Fruit fly (Drosophila melanogaster) whole organism, embryonic: ENCODE results near the gene Epp.

ENCODE experiments used
- BEAF-32 ChIP-seq: fragments of 200-800 bp; sonication (Bioruptor generic); optimal IDR thresholded peaks from 3 replicates; lab custom pipeline; 2017; ENCODE audit warnings: missing biosample characterization, missing genetic modification characterization, mild to moderate bottlenecking, moderate library complexity, missing genetic modification reagents
- CG1024 ChIP-seq: fragments of 200-800 bp; sonication (Bioruptor generic); IDR thresholded peaks from 2 replicates; pipeline ENCODE4 v1.3.6; 2022; ENCODE audit warnings: missing biosample characterization, missing genetic modification characterization
- CG11085 ChIP-seq: fragments of 200-800 bp; sonication (Bioruptor generic); IDR thresholded peaks from 2 replicates; pipeline ENCODE4 v1.3.6; 2022; ENCODE audit warnings: missing biosample characterization, missing genetic modification characterization
- CG11247 ChIP-seq: fragments of 200-800 bp; sonication (Bioruptor generic); IDR thresholded peaks from 2 replicates; pipeline ENCODE4 v1.3.6; 2022; ENCODE audit warnings: missing biosample characterization, missing genetic modification characterization
- CG11398 ChIP-seq: fragments of 200-800 bp; sonication (Bioruptor generic); optimal IDR thresholded peaks from 2 replicates; lab custom pipeline; 2016; ENCODE audit warnings: missing biosample characterization, missing genetic modification characterization
- CG11560 ChIP-seq: fragments of 200-800 bp; sonication (Bioruptor generic); IDR thresholded peaks from 3 replicates; pipeline ENCODE4 v1.3.6; 2022; ENCODE audit warnings: missing biosample characterization, missing genetic modification characterization
- CG12155 ChIP-seq: fragments of 200-800 bp; sonication (Bioruptor generic); optimal IDR thresholded peaks from 3 replicates; lab custom pipeline; 2016; ENCODE audit warnings: missing biosample characterization, missing genetic modification characterization
- CG13296 ChIP-seq: fragments of 200-800 bp; sonication (Bioruptor generic); optimal IDR thresholded peaks from 3 replicates; lab custom pipeline; 2018; ENCODE audit warnings: missing biosample characterization, mild to moderate bottlenecking, missing genetic modification characterization
- CG13624 ChIP-seq: fragments of 200-800 bp; sonication (Bioruptor generic); optimal IDR thresholded peaks from 2 replicates; lab custom pipeline; 2016; ENCODE audit warnings: missing biosample characterization, missing genetic modification characterization
- CG14050 ChIP-seq: fragments of 200-800 bp; sonication (Bioruptor generic); IDR thresholded peaks from 3 replicates; pipeline ENCODE4 v1.3.6; 2022; ENCODE audit warnings: missing biosample characterization, missing genetic modification characterization
- CG14667 ChIP-seq: fragments of 200-800 bp; sonication (Bioruptor generic); IDR thresholded peaks from 2 replicates; pipeline ENCODE4 v1.3.6; 2022; ENCODE audit warnings: missing biosample characterization, missing genetic modification characterization
- CG14965 ChIP-seq: fragments of 200-800 bp; sonication (Bioruptor generic); optimal IDR thresholded peaks from 2 replicates; lab custom pipeline; 2016; ENCODE audit warnings: missing biosample characterization, missing genetic modification characterization, borderline replicate concordance
- CG15479 ChIP-seq: fragments of 200-800 bp; sonication (Bioruptor generic); optimal IDR thresholded peaks from 3 replicates; lab custom pipeline; 2019; ENCODE audit warnings: missing biosample characterization, mild to moderate bottlenecking, missing genetic modification characterization, moderate library complexity
- CG2129 ChIP-seq: fragments of 200-800 bp; sonication (Bioruptor generic); IDR thresholded peaks from 2 replicates; pipeline ENCODE4 v1.3.6; 2022; ENCODE audit warnings: missing biosample characterization, missing genetic modification characterization; ENCODE audit not compliant: partially characterized antibody
- CG2875 ChIP-seq: fragments of 200-800 bp; sonication (Bioruptor generic); optimal IDR thresholded peaks from 2 replicates; lab custom pipeline; 2017; ENCODE audit warnings: missing biosample characterization, mild to moderate bottlenecking, missing genetic modification characterization, missing genetic modification reagents
- CG30020 ChIP-seq: fragments of 200-800 bp; optimal IDR thresholded peaks from 2 replicates; lab custom pipeline; 2019; ENCODE audit warnings: missing biosample characterization, mild to moderate bottlenecking, missing genetic modification characterization, moderate library complexity
- CG32767 ChIP-seq: fragments of 200-800 bp; sonication (Bioruptor generic); IDR thresholded peaks from 2 replicates; pipeline ENCODE4 v1.3.6; 2022; ENCODE audit warnings: missing biosample characterization, missing genetic modification characterization
- CG3838 ChIP-seq: fragments of 200-800 bp; sonication (Bioruptor generic); optimal IDR thresholded peaks from 3 replicates; lab custom pipeline; 2016; ENCODE audit warnings: missing biosample characterization, missing genetic modification characterization
- CG42726 ChIP-seq: fragments of 200-800 bp; sonication (Bioruptor generic); IDR thresholded peaks from 2 replicates; pipeline ENCODE4 v1.3.6; 2022; ENCODE audit warnings: missing biosample characterization, missing genetic modification characterization; ENCODE audit not compliant: partially characterized antibody
- CG4617 ChIP-seq: fragments of 200-800 bp; sonication (Bioruptor generic); optimal IDR thresholded peaks from 3 replicates; lab custom pipeline; 2016; ENCODE audit warnings: missing biosample characterization, missing genetic modification characterization, borderline replicate concordance
- CG7745 ChIP-seq: fragments of 200-800 bp; sonication (Bioruptor generic); optimal IDR thresholded peaks from 2 replicates; lab custom pipeline; 2018; ENCODE audit warnings: missing biosample characterization, mild to moderate bottlenecking, missing genetic modification characterization, moderate library complexity
- CG7963 ChIP-seq: fragments of 200-800 bp; sonication (Bioruptor generic); IDR thresholded peaks from 3 replicates; pipeline ENCODE4 v1.3.6; 2022; ENCODE audit warnings: missing biosample characterization, missing genetic modification characterization; ENCODE audit not compliant: partially characterized antibody
- CG9437 ChIP-seq: fragments of 200-800 bp; sonication (Bioruptor generic); optimal IDR thresholded peaks from 2 replicates; lab custom pipeline; 2018; ENCODE audit warnings: missing biosample characterization, mild to moderate bottlenecking, missing genetic modification characterization
- CTCF ChIP-seq: fragments of 200-800 bp; sonication (Bioruptor generic); optimal IDR thresholded peaks from 2 replicates; lab custom pipeline; 2017; ENCODE audit warnings: missing biosample characterization, mild to moderate bottlenecking, missing genetic modification characterization, moderate library complexity
- CrebB ChIP-seq: fragments of 200-800 bp; sonication (Bioruptor generic); optimal IDR thresholded peaks from 3 replicates; lab custom pipeline; 2018; ENCODE audit warnings: missing biosample characterization, mild to moderate bottlenecking, missing genetic modification characterization
- Dfd ChIP-seq, 2 experiments: fragments of >200 bp; optimal IDR thresholded peaks; 2 replicates each; lab custom pipeline; 2017; ENCODE audit warnings: missing biosample characterization in 2 of 2, missing genetic modification characterization in 2 of 2
- Ets65A ChIP-seq: fragments of 200-800 bp; sonication (Bioruptor generic); peaks from one replicate; lab custom pipeline; 2016; ENCODE audit warnings: missing biosample characterization, missing genetic modification characterization
- H2.0 ChIP-seq: fragments of 200-800 bp; sonication (Bioruptor generic); IDR thresholded peaks from 2 replicates; pipeline ENCODE4 v1.3.6; 2022; ENCODE audit warnings: missing biosample characterization, missing genetic modification characterization
- MTF-1 ChIP-seq: fragments of 200-800 bp; sonication (Bioruptor generic); optimal IDR thresholded peaks from 2 replicates; lab custom pipeline; 2018; ENCODE audit warnings: missing biosample characterization, mild to moderate bottlenecking, missing genetic modification characterization, borderline replicate concordance
- Sry-β ChIP-seq: fragments of 200-800 bp; sonication (Bioruptor generic); optimal IDR thresholded peaks from 2 replicates; lab custom pipeline; 2018; ENCODE audit warnings: missing biosample characterization, mild to moderate bottlenecking, missing genetic modification characterization, moderate library complexity
- Trl ChIP-seq, 3 experiments: fragments of >200 bp in 2 of 3; fragments of 200-800 bp in 1 of 3; sonication (Bioruptor generic) in 1 of 3; optimal IDR thresholded peaks; 2 replicates in 1 of 3; 3 replicates in 2 of 3; lab custom pipeline; 2016 to 2017; ENCODE audit warnings: missing biosample characterization in 1 of 3, missing genetic modification characterization in 1 of 3
- chinmo ChIP-seq: fragments of 200-800 bp; sonication (Bioruptor generic); IDR thresholded peaks from 4 replicates; pipeline ENCODE4 v1.3.6; 2022; ENCODE audit warnings: missing biosample characterization, missing genetic modification characterization; ENCODE audit not compliant: partially characterized antibody
- chn ChIP-seq: fragments of 200-800 bp; sonication (Bioruptor generic); optimal IDR thresholded peaks from 2 replicates; lab custom pipeline; 2016; ENCODE audit warnings: missing biosample characterization, missing genetic modification characterization
- crc ChIP-seq: fragments of 200-800 bp; sonication (Bioruptor generic); optimal IDR thresholded peaks from 2 replicates; lab custom pipeline; 2016; ENCODE audit warnings: missing biosample characterization, missing genetic modification characterization
- crol ChIP-seq: fragments of 200-800 bp; sonication (Bioruptor generic); IDR thresholded peaks from 2 replicates; pipeline ENCODE4 v1.3.6; 2022; ENCODE audit warnings: missing biosample characterization, missing genetic modification characterization
- ftz-f1 ChIP-seq: fragments of 200-800 bp; sonication (Bioruptor generic); optimal IDR thresholded peaks from 2 replicates; lab custom pipeline; 2016; ENCODE audit warnings: missing biosample characterization, missing genetic modification characterization
- gce ChIP-seq: fragments of 200-800 bp; sonication (Bioruptor generic); IDR thresholded peaks from 3 replicates; pipeline ENCODE4 v1.3.6; 2022; ENCODE audit warnings: missing biosample characterization, missing genetic modification characterization
- insv ChIP-seq, 2 experiments: fragments of 200-800 bp; sonication (Bioruptor generic); optimal IDR thresholded peaks; 3 replicates each; lab custom pipeline; 2016 to 2018; ENCODE audit warnings: missing biosample characterization in 2 of 2, missing genetic modification characterization in 2 of 2
- nau ChIP-seq: fragments of 200-800 bp; sonication (Bioruptor generic); optimal IDR thresholded peaks from 3 replicates; lab custom pipeline; 2017; ENCODE audit warnings: missing biosample characterization, mild to moderate bottlenecking, missing genetic modification characterization, missing genetic modification reagents
- nerfin-1 ChIP-seq: fragments of 200-800 bp; sonication (Bioruptor generic); optimal IDR thresholded peaks from 3 replicates; lab custom pipeline; 2019; ENCODE audit warnings: missing biosample characterization, mild to moderate bottlenecking, missing genetic modification characterization, moderate library complexity
- nmo ChIP-seq: fragments of 200-800 bp; sonication (Bioruptor generic); optimal IDR thresholded peaks from 2 replicates; lab custom pipeline; 2018; ENCODE audit warnings: missing biosample characterization, mild to moderate bottlenecking, missing genetic modification characterization, moderate library complexity
- otp ChIP-seq: fragments of 200-800 bp; sonication (Bioruptor generic); IDR thresholded peaks from 3 replicates; pipeline ENCODE4, ENCODE4 v1.3.6; 2022; ENCODE audit warnings: missing biosample characterization, missing genetic modification characterization
- phol ChIP-seq: fragments of 200-800 bp; sonication (Bioruptor generic); optimal IDR thresholded peaks from 3 replicates; lab custom pipeline; 2018; ENCODE audit warnings: missing biosample characterization, mild to moderate bottlenecking, missing genetic modification characterization, moderate library complexity
- sim ChIP-seq: fragments of 200-800 bp; sonication (Bioruptor generic); IDR thresholded peaks from 2 replicates; pipeline ENCODE4 v1.3.6; 2022; ENCODE audit warnings: missing biosample characterization, missing genetic modification characterization
- so ChIP-seq: fragments of 200-800 bp; sonication (Bioruptor generic); IDR thresholded peaks from 3 replicates; pipeline ENCODE4 v1.3.6; 2022; ENCODE audit warnings: missing biosample characterization, missing genetic modification characterization
- stwl ChIP-seq: fragments of 200-800 bp; sonication (Bioruptor generic); optimal IDR thresholded peaks from 3 replicates; lab custom pipeline; 2018; ENCODE audit warnings: missing biosample characterization, mild to moderate bottlenecking, missing genetic modification characterization, moderate library complexity
- ttk ChIP-seq: fragments of 200-800 bp; sonication (Bioruptor generic); IDR thresholded peaks from 2 replicates; pipeline ENCODE4 v2.1.2; 2022; ENCODE audit warnings: missing biosample characterization, missing genetic modification characterization
- unpg ChIP-seq: fragments of 200-800 bp; sonication (Bioruptor generic); optimal IDR thresholded peaks from 3 replicates; lab custom pipeline; 2018; ENCODE audit warnings: missing biosample characterization, mild to moderate bottlenecking, missing genetic modification characterization, moderate library complexity
- usp ChIP-seq: fragments of >200 bp; optimal IDR thresholded peaks from 2 replicates; lab custom pipeline; 2017; ENCODE audit warnings: missing biosample characterization, missing genetic modification characterization
- vfl ChIP-seq: fragments of 200-800 bp; sonication (Bioruptor generic); optimal IDR thresholded peaks from 2 replicates; lab custom pipeline; 2016; ENCODE audit warnings: missing biosample characterization, missing genetic modification characterization
- wdn ChIP-seq: fragments of 200-800 bp; sonication (Bioruptor generic); IDR thresholded peaks from 2 replicates; pipeline ENCODE4 v1.3.6; 2022; ENCODE audit warnings: missing biosample characterization, missing genetic modification characterization

Gene Epp

DNA sequence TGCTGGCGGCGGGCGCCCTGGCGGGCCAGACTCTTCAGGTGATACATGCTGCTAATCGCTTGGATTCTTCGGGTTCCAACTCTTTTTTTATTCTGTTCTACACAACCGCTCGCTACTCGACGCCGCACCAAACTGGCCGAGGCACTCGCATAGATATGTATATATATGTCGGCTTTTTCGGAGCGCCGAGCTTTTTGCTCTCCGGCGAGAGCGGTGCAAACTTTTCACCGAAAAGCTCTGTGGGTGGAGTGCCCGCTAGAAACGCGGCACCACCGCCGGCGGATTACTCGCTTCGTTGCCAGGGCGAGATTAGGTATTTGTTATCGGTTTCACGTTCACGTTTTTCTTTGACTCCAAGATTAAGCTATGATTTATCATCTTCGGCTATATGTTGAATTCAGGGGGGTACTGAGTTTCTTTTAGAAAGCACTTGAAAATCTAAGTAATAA lies 49.7 kb downstream of the Epp start, which contains the start of gene Gdh (continued):
- TF ChIP-seq CG13624 (peak; percentile 46), nau (GFP tag; lab: Kevin White, UChicago) (no peak), nmo (GFP tag; lab: Kevin White, UChicago) (no peak), CG3838 (GFP tag; lab: Kevin White, UChicago) (no peak), CrebB (peak; percentile 41), ttk (no peak), crol (no peak), H2.0 (GFP tag; lab: Robert Waterston, UW) (no peak), wdn (no peak), CTCF (GFP tag; lab: Kevin White, UChicago) (no peak), unpg (GFP tag; lab: Kevin White, UChicago) (no peak), nerfin-1 (tag; lab: Kevin White, UChicago) (no peak), CG9437 (GFP tag; lab: Kevin White, UChicago) (no peak), usp (GFP tag; lab: Kevin White, UChicago) (no peak), CG12155 (peak; percentile 99), CG11085 (GFP tag; lab: Robert Waterston, UW) (peak; percentile 26; the same call in 1 of the 2 replicates), BEAF-32 (GFP tag; lab: Kevin White, UChicago) (peak; percentile 10), Trl (optimal IDR thresholded peaks at IDR 0.05; lab: Kevin White, UChicago) (peak; percentile 53 to 69), Trl (GFP tag; optimal IDR thresholded peaks at IDR 0.05; lab: Kevin White, UChicago) (peak; percentile 24), CG42726 (GFP tag; lab: Robert Waterston, UW) (peak; percentile 70; the same call in 1 of the 2 replicates), stwl (no peak), CG14050 (GFP tag; lab: Robert Waterston, UW) (no peak), CG1024 (GFP tag; lab: Robert Waterston, UW) (no peak), ftz-f1 (GFP tag; lab: Kevin White, UChicago) (peak; percentile 33), CG13296 (peak; percentile 51), CG11560 (tag; lab: Robert Waterston, UW) (no peak), MTF-1 (GFP tag; lab: Kevin White, UChicago) (peak; percentile 49), Ets65A (no peak), CG14667 (GFP tag; lab: Robert Waterston, UW) (no peak), CG30020 (no peak), Sry-β (no peak), CG4617 (no peak), CG11398 (GFP tag; lab: Kevin White, UChicago) (no peak), chinmo (peak; percentile 91; the same call in 3 of the 4 replicates), so (GFP tag; lab: Robert Waterston, UW) (peak; percentile 46; the same call in 2 of the 3 replicates), chn (GFP tag; lab: Kevin White, UChicago) (no peak), CG11247 (GFP tag; lab: Robert Waterston, UW) (no peak), gce (no peak), sim (GFP tag; lab: Robert Waterston, UW) (peak; percentile 34; the same call in 1 of the 2 replicates), CG15479 (GFP tag; lab: Kevin White, UChicago) (no peak), CG7745 (tag; lab: Kevin White, UChicago) (no peak), CG2129 (GFP tag; lab: Robert Waterston, UW) (no peak), CG14965 (GFP tag; lab: Kevin White, UChicago) (no peak), CG32767 (GFP tag; lab: Robert Waterston, UW) (peak; percentile 45; the same call in 1 of the 2 replicates), crc (GFP tag; lab: Kevin White, UChicago) (no peak), Dfd (GFP tag; optimal IDR thresholded peaks at IDR 0.05; lab: Kevin White, UChicago) (no peak), insv (GFP tag; optimal IDR thresholded peaks at IDR 0.05; lab: Kevin White, UChicago) (no peak), otp (no peak), CG7963 (GFP tag; lab: Robert Waterston, UW) (no peak), phol (tag; lab: Kevin White, UChicago) (no peak), vfl (no peak), CG2875 (GFP tag; lab: Kevin White, UChicago) (no peak)
